Worm (Caenorhabditis elegans): ENCODE results near the gene irg-5.

- TF ChIP-seq tbx-37 (GFP tag; conservative IDR thresholded peaks at IDR 0.05): no peak
- TF ChIP-seq tra-4 (tag; optimal IDR thresholded peaks at IDR 0.05): no peak
- no peak for TF ChIP-seq ama-1 (optimal IDR thresholded peaks at IDR 0.05)
- no peak for TF ChIP-seq pes-1 (GFP tag; IDR thresholded peaks at IDR 0.05)
- TF ChIP-seq ceh-36 (tag; optimal IDR thresholded peaks at IDR 0.05): no peak
- no peak for TF ChIP-seq hmg-4 (GFP tag; optimal IDR thresholded peaks at IDR 0.05)
- TF ChIP-seq F13C5.2 (tag; optimal IDR thresholded peaks at IDR 0.05): no peak
Observed at ce11 chrV:13785767-13786166, 47.5 kb upstream of the irg-5 start.

Data from whole organism, early embryonic.